Fruit fly (Drosophila melanogaster): Measurements from ENCODE around the gene mtrm.

mtrm gene

DNA sequence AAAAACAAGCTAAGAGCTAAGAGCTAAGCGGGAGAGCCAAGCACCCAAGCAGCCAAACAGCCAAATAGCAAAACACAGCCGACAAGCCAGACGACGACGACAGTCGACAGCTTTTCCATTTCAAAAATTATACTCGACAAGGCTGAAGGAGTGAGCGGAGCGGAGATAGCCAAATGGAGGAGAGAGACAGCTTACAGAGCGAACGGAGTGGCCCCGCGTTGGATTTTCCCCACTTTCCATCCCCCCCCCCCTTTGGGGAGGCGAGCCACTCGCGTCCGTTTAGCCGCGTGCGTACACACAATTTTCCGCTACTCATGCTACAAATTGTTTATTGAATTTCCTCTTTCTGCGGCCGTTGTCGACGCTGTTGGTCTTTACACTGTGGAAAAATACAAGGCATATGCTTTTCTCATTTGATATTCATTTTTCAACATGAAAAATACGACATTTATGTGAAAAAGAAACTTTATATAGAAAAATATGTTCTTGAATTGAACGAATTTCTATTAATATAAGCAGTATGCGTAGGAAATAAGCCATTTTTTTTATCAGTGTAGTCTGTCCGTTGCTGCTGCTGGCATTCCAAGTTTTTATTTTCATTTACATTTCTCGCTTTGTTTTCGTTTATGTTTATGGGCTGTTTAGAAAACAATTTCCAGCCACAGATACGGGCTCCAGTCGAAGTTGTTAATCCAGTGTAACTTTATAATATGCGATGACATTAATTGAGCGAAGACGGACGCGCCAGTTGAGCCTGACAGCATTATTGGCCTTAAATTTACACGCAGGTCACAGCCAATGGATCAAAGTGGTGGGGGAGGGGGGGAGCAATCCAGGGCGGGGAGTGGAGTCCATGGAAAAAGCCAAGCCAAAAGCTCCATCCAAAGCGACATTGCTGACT lies 45.3 kb downstream of the mtrm start (continued):
- peak; percentile 97 for TF ChIP-seq CG3281 (GFP tag; optimal IDR thresholded peaks at IDR 0.05)
- peak; percentile 98 for TF ChIP-seq Hmr (GFP tag; optimal IDR thresholded peaks at IDR 0.05)
- TF ChIP-seq dysf (GFP tag; IDR thresholded peaks at IDR 0.05), result peak; percentile 98
- peak; percentile 91 for TF ChIP-seq CG7357 (GFP tag; IDR thresholded peaks at IDR 0.05)
- TF ChIP-seq CG10209 (GFP tag; optimal IDR thresholded peaks at IDR 0.05), result peak; percentile 98
- peak; percentile 98 for TF ChIP-seq wor (GFP tag; IDR thresholded peaks at IDR 0.05)
- peak; percentile 95 for TF ChIP-seq onecut (GFP tag; IDR thresholded peaks at IDR 0.05)
- TF ChIP-seq CG17912 (GFP tag; optimal IDR thresholded peaks at IDR 0.05), result peak; percentile 87
- TF ChIP-seq NC2β (GFP tag; optimal IDR thresholded peaks at IDR 0.05), result peak; percentile 96
- peak; percentile 92 for TF ChIP-seq CG7987 (GFP tag; optimal IDR thresholded peaks at IDR 0.05)
- no peak for TF ChIP-seq lov (optimal IDR thresholded peaks at IDR 0.05)
- peak; percentile 98 for TF ChIP-seq lov (GFP tag; IDR thresholded peaks at IDR 0.05)
- peak; percentile 99 for TF ChIP-seq Xrp1 (GFP tag; IDR thresholded peaks at IDR 0.05)
- peak; percentile 87 for TF ChIP-seq CG31365 (tag; optimal IDR thresholded peaks at IDR 0.05)
- TF ChIP-seq CG1792 (GFP tag; optimal IDR thresholded peaks at IDR 0.05), result peak; percentile 94
- peak; percentile 97 for TF ChIP-seq HHEX (GFP tag; optimal IDR thresholded peaks at IDR 0.05)
- peak; percentile 94 for TF ChIP-seq CG10267 (tag; optimal IDR thresholded peaks at IDR 0.05)
- peak; percentile 86 for TF ChIP-seq emc (GFP tag; optimal IDR thresholded peaks at IDR 0.05)
- peak; percentile 98 for TF ChIP-seq CG2678 (tag; optimal IDR thresholded peaks at IDR 0.05)
- peak; percentile 93 for TF ChIP-seq CG17186 (GFP tag; optimal IDR thresholded peaks at IDR 0.05)
- peak; percentile 92 for TF ChIP-seq CG9215 (GFP tag; IDR thresholded peaks at IDR 0.05)
- peak; percentile 96 for TF ChIP-seq jing (GFP tag; optimal IDR thresholded peaks at IDR 0.05)
- peak; percentile 98 for TF ChIP-seq ara (GFP tag; IDR thresholded peaks at IDR 0.05)
- TF ChIP-seq CG2199 (GFP tag; IDR thresholded peaks at IDR 0.05), result peak; percentile 99
- peak in 1 of 2 experiments; percentile 62 for TF ChIP-seq Trl (optimal IDR thresholded peaks at IDR 0.05)
- TF ChIP-seq Trl (GFP tag; optimal IDR thresholded peaks at IDR 0.05), result peak; percentile 98
- peak; percentile 96 for TF ChIP-seq da (GFP tag; optimal IDR thresholded peaks at IDR 0.05)
- TF ChIP-seq CG4328 (GFP tag; optimal IDR thresholded peaks at IDR 0.05), result peak; percentile 95
- TF ChIP-seq aop (GFP tag; IDR thresholded peaks at IDR 0.05), result peak; percentile 91
- peak; percentile 97 for TF ChIP-seq chn (GFP tag; optimal IDR thresholded peaks at IDR 0.05)
- TF ChIP-seq HLHmδ (GFP tag; optimal IDR thresholded peaks at IDR 0.05), result peak; percentile 80
- TF ChIP-seq CG8281 (tag; optimal IDR thresholded peaks at IDR 0.05), result peak; percentile 86
- peak; percentile 97 for TF ChIP-seq CG11723 (GFP tag; optimal IDR thresholded peaks at IDR 0.05)
- TF ChIP-seq ato (GFP tag; IDR thresholded peaks at IDR 0.05; ENCODE audit: partially characterized antibody), result no peak
- no peak for TF ChIP-seq fru (optimal IDR thresholded peaks at IDR 0.05)
- TF ChIP-seq her (GFP tag; optimal IDR thresholded peaks at IDR 0.05), result peak; percentile 93
- TF ChIP-seq Hmx (GFP tag; optimal IDR thresholded peaks at IDR 0.05), result peak; percentile 90
- peak; percentile 95 for TF ChIP-seq toy (GFP tag; IDR thresholded peaks at IDR 0.05)
- peak; percentile 10 for TF ChIP-seq BEAF-32 (GFP tag; optimal IDR thresholded peaks at IDR 0.05)
- peak; percentile 98 for TF ChIP-seq CG3726 (GFP tag; IDR thresholded peaks at IDR 0.05)
- TF ChIP-seq BtbVII (GFP tag; optimal IDR thresholded peaks at IDR 0.05), result peak; percentile 97
- peak; percentile 99 for TF ChIP-seq ci (GFP tag; IDR thresholded peaks at IDR 0.05)
- peak; percentile 93 for TF ChIP-seq dimm (GFP tag; IDR thresholded peaks at IDR 0.05)
- peak; percentile 99 for TF ChIP-seq Oli (tag; optimal IDR thresholded peaks at IDR 0.05)
- 0 out of 3 replicates have a peak, but pooled peaks have one; percentile 22 for TF ChIP-seq mld (GFP tag; IDR thresholded peaks at IDR 0.05; ENCODE audit: partially characterized antibody)
- TF ChIP-seq tll (GFP tag; optimal IDR thresholded peaks at IDR 0.05), result peak in 1 of 2 experiments; percentile 54
- TF ChIP-seq Med (GFP tag), result peak; percentile 100
- peak; percentile 98 for TF ChIP-seq CG3407 (GFP tag; optimal IDR thresholded peaks at IDR 0.05)
- TF ChIP-seq dmrt11E (tag; optimal IDR thresholded peaks at IDR 0.05), result peak; percentile 99
